Fruit fly (Drosophila melanogaster) whole organism, pupa: ENCODE data around the gene Dnaaf5.

Experiments
- CG12605 ChIP-seq: fragments of 200-800 bp; sonication (Bioruptor generic); IDR thresholded peaks from 2 replicates; pipeline ENCODE4 v1.3.6; 2022; ENCODE audit warnings: missing biosample characterization, missing genetic modification characterization
- CG13204 ChIP-seq: fragments of 200-800 bp; sonication (Bioruptor generic); optimal IDR thresholded peaks from 2 replicates; lab custom pipeline; 2018; ENCODE audit warnings: missing biosample characterization, mild to moderate bottlenecking, missing genetic modification characterization, moderate library complexity
- CG17806 ChIP-seq: fragments of 200-800 bp; sonication (Bioruptor generic); optimal IDR thresholded peaks from 2 replicates; lab custom pipeline; 2018; ENCODE audit warnings: missing biosample characterization, mild to moderate bottlenecking, missing genetic modification characterization, moderate library complexity
- CG32121 ChIP-seq: fragments of 200-800 bp; sonication (Bioruptor generic); IDR thresholded peaks from 2 replicates; pipeline ENCODE4 v1.3.6; 2022; ENCODE audit warnings: missing biosample characterization, missing genetic modification characterization
- CG34367 ChIP-seq: fragments of 200-800 bp; sonication (Bioruptor generic); optimal IDR thresholded peaks from 2 replicates; lab custom pipeline; 2018; ENCODE audit warnings: missing biosample characterization, mild to moderate bottlenecking, missing genetic modification characterization
- CG4496 ChIP-seq: fragments of 200-800 bp; sonication (Bioruptor generic); IDR thresholded peaks from 3 replicates; pipeline ENCODE4 v1.3.6; 2022; ENCODE audit warnings: missing biosample characterization, missing genetic modification characterization
- CG8159 ChIP-seq: fragments of 200-800 bp; sonication (Bioruptor generic); optimal IDR thresholded peaks from 3 replicates; lab custom pipeline; 2018; ENCODE audit warnings: missing biosample characterization, mild to moderate bottlenecking, missing genetic modification characterization, moderate library complexity
- CG8301 ChIP-seq: fragments of 200-800 bp; sonication (Bioruptor generic); optimal IDR thresholded peaks from 2 replicates; lab custom pipeline; 2018; ENCODE audit warnings: missing biosample characterization, mild to moderate bottlenecking, missing genetic modification characterization
- D1 ChIP-seq: fragments of 200-800 bp; sonication (Bioruptor generic); optimal IDR thresholded peaks from 2 replicates; lab custom pipeline; 2018; ENCODE audit warnings: missing biosample characterization, mild to moderate bottlenecking, missing genetic modification characterization, moderate library complexity
- EcR ChIP-seq: fragments of 200-800 bp; sonication (Bioruptor generic); optimal IDR thresholded peaks from 3 replicates; lab custom pipeline; 2019; ENCODE audit warnings: missing biosample characterization, missing genetic modification characterization, mild to moderate bottlenecking, moderate library complexity, missing genetic modification reagents
- Ets98B ChIP-seq: fragments of 200-800 bp; sonication (Bioruptor generic); IDR thresholded peaks from 2 replicates; pipeline ENCODE4 v1.3.6; 2022; ENCODE audit warnings: missing biosample characterization, missing genetic modification characterization
- Pif1A ChIP-seq: fragments of 200-800 bp; sonication (Bioruptor generic); optimal IDR thresholded peaks from 3 replicates; lab custom pipeline; 2016; ENCODE audit warnings: missing biosample characterization, missing genetic modification characterization
- Pif1B ChIP-seq: fragments of 200-800 bp; sonication (Bioruptor generic); optimal IDR thresholded peaks from 3 replicates; lab custom pipeline; 2016; ENCODE audit warnings: missing biosample characterization, missing genetic modification characterization
- rn ChIP-seq: fragments of 200-800 bp; sonication (Bioruptor generic); IDR thresholded peaks from 2 replicates; pipeline ENCODE4 v1.3.6; 2022; ENCODE audit warnings: missing biosample characterization, missing genetic modification characterization

DNA sequence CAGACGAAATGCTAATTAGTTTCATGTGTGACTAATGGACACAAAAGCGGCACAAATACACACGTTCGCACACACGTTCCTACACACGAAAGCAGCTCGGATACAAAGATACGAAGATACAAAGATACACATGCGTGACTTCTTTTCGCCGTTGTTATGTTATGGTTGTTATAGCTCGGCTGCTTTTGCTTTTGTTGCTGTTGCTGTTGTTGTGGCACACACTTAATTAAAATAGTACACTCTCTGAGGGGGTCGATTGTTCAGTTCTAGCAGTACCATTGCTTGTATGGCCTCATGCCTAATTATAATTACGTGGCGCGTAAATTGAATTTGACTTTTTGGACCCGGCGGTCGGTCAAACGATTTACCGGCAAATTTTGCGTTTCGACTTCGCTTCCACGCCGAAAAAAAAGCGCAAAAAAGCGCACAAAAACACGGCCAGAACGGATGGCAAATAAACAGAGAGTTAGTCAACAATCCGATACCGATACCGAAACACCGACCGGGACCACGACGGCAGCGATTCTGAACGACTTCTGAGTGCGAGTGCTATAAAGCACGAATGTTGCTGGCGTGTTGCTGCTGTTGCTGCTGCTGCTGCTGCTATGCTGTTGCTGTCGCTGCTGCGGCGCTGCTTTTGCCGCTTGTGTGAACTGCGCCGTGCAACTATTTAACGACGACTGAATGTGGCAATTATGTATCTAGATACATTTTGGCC lies 8.1 kb upstream of the Dnaaf5 start:
- TF ChIP-seq Ets98B (GFP tag; lab: Robert Waterston, UW) (no peak), CG17806 (no peak), rn (GFP tag; lab: Robert Waterston, UW) (no peak), D1 (tag; lab: Kevin White, UChicago) (no peak), Pif1B (GFP tag; lab: Kevin White, UChicago) (no peak), CG4496 (GFP tag; lab: Robert Waterston, UW) (0 out of 3 replicates have a peak, but pooled peaks have one; percentile 31), CG32121 (GFP tag; lab: Robert Waterston, UW) (no peak), CG8301 (tag; lab: Kevin White, UChicago) (no peak), CG13204 (GFP tag; lab: Kevin White, UChicago) (peak; percentile 34), Pif1A (no peak), CG12605 (GFP tag; lab: Robert Waterston, UW) (0 out of 2 replicates have a peak, but pooled peaks have one; percentile 43), EcR (GFP tag; lab: Kevin White, UChicago) (no peak), CG34367 (no peak), CG8159 (tag; lab: Kevin White, UChicago) (no peak)
